Worm (Caenorhabditis elegans) whole organism, L3 larva: Measurements from ENCODE around the gene srx-112.
"Not testable (repeated sequence)": the region's sequence is repeated elsewhere in the genome, so short reads cannot be mapped to it uniquely, and the experiment has no call there.

Source experiments
- R02D3.7 ChIP-seq: fragments of 150-350 bp; optimal IDR thresholded peaks from 2 replicates; lab custom pipeline; 2014; ENCODE audit warnings: missing biosample characterization, missing genetic modification characterization
- ZK546.5 ChIP-seq: sonication (generic microtip); optimal IDR thresholded peaks from 2 replicates; lab custom pipeline; 2017; ENCODE audit warnings: missing biosample characterization, missing genetic modification characterization
- aly-2 ChIP-seq: fragments of 150-350 bp; optimal IDR thresholded peaks from 2 replicates; lab custom pipeline; 2014; ENCODE audit warnings: missing biosample characterization, missing genetic modification characterization
- ama-1 ChIP-seq: fragments of 150-350 bp; optimal IDR thresholded peaks from 2 replicates; lab custom pipeline; 2018
- ceh-16 ChIP-seq: sonication (generic microtip); optimal IDR thresholded peaks from 2 replicates; lab custom pipeline; 2017; ENCODE audit warnings: missing biosample characterization, missing genetic modification characterization
- ceh-28 ChIP-seq: fragments of 150-350 bp; optimal IDR thresholded peaks from 2 replicates; lab custom pipeline; 2014; ENCODE audit warnings: missing biosample characterization, missing genetic modification reagents, missing genetic modification characterization
- ceh-82 ChIP-seq: fragments of 150-350 bp; optimal IDR thresholded peaks from 2 replicates; lab custom pipeline; 2014; ENCODE audit warnings: missing biosample characterization, missing genetic modification characterization
- ceh-9 ChIP-seq: sonication (generic microtip); optimal IDR thresholded peaks from 2 replicates; lab custom pipeline; 2018; ENCODE audit warnings: missing biosample characterization, missing genetic modification characterization
- daf-12 ChIP-seq: fragments of 150-350 bp; optimal IDR thresholded peaks from 2 replicates; lab custom pipeline; 2014; ENCODE audit warnings: missing biosample characterization, missing genetic modification reagents, missing genetic modification characterization
- egl-27 ChIP-seq: sonication (generic microtip); optimal IDR thresholded peaks from 4 replicates; lab custom pipeline; 2017; ENCODE audit warnings: missing biosample characterization, missing genetic modification reagents, missing genetic modification characterization
- egl-5 ChIP-seq: fragments of 150-350 bp; optimal IDR thresholded peaks from 2 replicates; lab custom pipeline; 2017; ENCODE audit warnings: missing biosample characterization, missing genetic modification reagents, missing genetic modification characterization, inconsistent platforms
- elt-2 ChIP-seq: sonication (generic microtip); optimal IDR thresholded peaks from 2 replicates; lab custom pipeline; 2016; ENCODE audit warnings: missing genetic modification reagents, mild to moderate bottlenecking, missing genetic modification characterization, missing compliant biosample characterization
- elt-3 ChIP-seq, 3 experiments: fragments of 150-350 bp in 1 of 3; sonication (generic microtip) in 2 of 3; optimal IDR thresholded peaks; 2 replicates in 2 of 3; 4 replicates in 1 of 3; lab custom pipeline; 2014 to 2017; ENCODE audit warnings: missing biosample characterization in 3 of 3, missing genetic modification characterization in 3 of 3
- eor-1 ChIP-seq, 2 experiments: fragments of 150-350 bp; optimal IDR thresholded peaks; 2 replicates each; lab custom pipeline; 2014 to 2018; ENCODE audit warnings: missing biosample characterization in 2 of 2, missing genetic modification characterization in 2 of 2
- fkh-2 ChIP-seq: fragments of 150-350 bp; optimal IDR thresholded peaks from 2 replicates; lab custom pipeline; 2014; ENCODE audit warnings: missing biosample characterization, missing genetic modification reagents, missing genetic modification characterization
- fos-1 ChIP-seq: fragments of 150-350 bp; optimal IDR thresholded peaks from 2 replicates; lab custom pipeline; 2014; ENCODE audit warnings: missing biosample characterization, missing genetic modification characterization
- hmg-11 ChIP-seq: sonication (generic microtip); optimal IDR thresholded peaks from 2 replicates; lab custom pipeline; 2016; ENCODE audit warnings: missing genetic modification characterization, missing compliant biosample characterization
- jun-1 ChIP-seq: fragments of 150-350 bp; optimal IDR thresholded peaks from 2 replicates; lab custom pipeline; 2014; ENCODE audit warnings: missing biosample characterization, missing genetic modification reagents, missing genetic modification characterization
- lin-15B ChIP-seq: fragments of 150-350 bp; optimal IDR thresholded peaks from 2 replicates; lab custom pipeline; 2014; ENCODE audit warnings: missing biosample characterization, missing genetic modification characterization
- lsy-12 ChIP-seq: sonication (generic microtip); optimal IDR thresholded peaks from 2 replicates; lab custom pipeline; 2016; ENCODE audit warnings: mild to moderate bottlenecking, missing genetic modification characterization, missing compliant biosample characterization
- mml-1 ChIP-seq: fragments of 150-350 bp; sonication (generic microtip); optimal IDR thresholded peaks from 3 replicates; lab custom pipeline; 2014; ENCODE audit warnings: missing biosample characterization, missing genetic modification characterization
- nfya-1 ChIP-seq: sonication (generic microtip); optimal IDR thresholded peaks from 2 replicates; lab custom pipeline; 2017; ENCODE audit warnings: missing genetic modification characterization, mild to moderate bottlenecking, missing compliant biosample characterization, antibody characterized with exemption, moderate library complexity; ENCODE audit not compliant: insufficient read depth
- nhr-12 ChIP-seq: fragments of 150-350 bp; optimal IDR thresholded peaks from 2 replicates; lab custom pipeline; 2014; ENCODE audit warnings: missing biosample characterization, missing genetic modification characterization
- nhr-237 ChIP-seq: fragments of 150-350 bp; optimal IDR thresholded peaks from 2 replicates; lab custom pipeline; 2014; ENCODE audit warnings: missing biosample characterization, missing genetic modification characterization
- nhr-25 ChIP-seq: sonication (generic microtip); optimal IDR thresholded peaks from 2 replicates; lab custom pipeline; 2017; ENCODE audit warnings: missing biosample characterization, missing genetic modification characterization
- nhr-28 ChIP-seq: fragments of 150-350 bp; optimal IDR thresholded peaks from 2 replicates; lab custom pipeline; 2014; ENCODE audit warnings: missing biosample characterization, missing genetic modification characterization
- nhr-67 ChIP-seq: fragments of 150-350 bp; optimal IDR thresholded peaks from 2 replicates; lab custom pipeline; 2014; ENCODE audit warnings: missing biosample characterization, missing genetic modification characterization
- nhr-77 ChIP-seq: fragments of 150-350 bp; optimal IDR thresholded peaks from 2 replicates; lab custom pipeline; 2014; ENCODE audit warnings: missing biosample characterization, missing genetic modification characterization
- pha-4 ChIP-seq: fragments of 150-350 bp; optimal IDR thresholded peaks from 2 replicates; lab custom pipeline; 2014; ENCODE audit warnings: missing biosample characterization, missing genetic modification reagents, missing genetic modification characterization
- pqm-1 ChIP-seq: fragments of 150-350 bp; optimal IDR thresholded peaks from 2 replicates; lab custom pipeline; 2017; ENCODE audit warnings: missing biosample characterization, missing genetic modification characterization, inconsistent platforms
- skn-1 ChIP-seq: fragments of 150-350 bp; optimal IDR thresholded peaks from 2 replicates; lab custom pipeline; 2014; ENCODE audit warnings: missing biosample characterization, missing genetic modification characterization
- snpc-4 ChIP-seq: fragments of 150-350 bp; optimal IDR thresholded peaks from 2 replicates; lab custom pipeline; 2014; ENCODE audit warnings: missing biosample characterization, missing genetic modification characterization
- tbx-2 ChIP-seq: sonication (generic microtip); optimal IDR thresholded peaks from 2 replicates; lab custom pipeline; 2016; ENCODE audit warnings: mild to moderate bottlenecking, missing genetic modification characterization, missing compliant biosample characterization
- unc-39 ChIP-seq: sonication (generic microtip); optimal IDR thresholded peaks from 4 replicates; lab custom pipeline; 2017; ENCODE audit warnings: missing biosample characterization, missing genetic modification characterization
- zag-1 ChIP-seq: fragments of 150-350 bp; optimal IDR thresholded peaks from 2 replicates; lab custom pipeline; 2014; ENCODE audit warnings: missing biosample characterization, missing genetic modification characterization
- ztf-11 ChIP-seq: fragments of 150-350 bp; optimal IDR thresholded peaks from 2 replicates; lab custom pipeline; 2014; ENCODE audit warnings: missing biosample characterization, missing genetic modification characterization
- ztf-4 ChIP-seq: fragments of 150-350 bp; optimal IDR thresholded peaks from 2 replicates; lab custom pipeline; 2014; ENCODE audit warnings: missing biosample characterization, missing genetic modification characterization

Gene srx-112

DNA sequence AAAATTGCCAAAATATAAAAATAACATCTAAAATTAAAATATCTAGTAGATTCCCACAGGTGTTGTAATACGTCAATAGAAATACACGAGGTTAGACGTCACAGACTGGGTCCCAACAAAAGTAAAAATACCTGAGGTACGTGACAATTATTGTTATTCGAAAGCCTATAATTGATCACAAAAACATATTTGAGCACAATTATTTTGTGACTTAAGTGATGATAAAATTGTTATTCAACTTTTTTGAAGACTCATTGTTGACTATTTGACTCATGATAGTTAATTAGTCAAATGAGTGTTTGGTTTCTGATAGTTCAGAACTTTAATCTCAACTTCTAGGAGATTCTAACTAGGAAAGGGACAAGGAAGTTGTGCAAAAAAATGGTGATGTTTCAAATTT, 13.4 kb upstream of the srx-112 start:
- no peak for TF ChIP-seq fkh-2 (tag; lab: Kevin White, UChicago)
- no peak for TF ChIP-seq hmg-11 (tag; lab: Kevin White, UChicago)
- no peak for TF ChIP-seq nhr-67 (tag; lab: Kevin White, UChicago)

ce11 chrII:3775719-3776118, 11.3 kb upstream of the srx-112 start, which contains the start of gene T24E12.3:
Gene T24E12.3 (plus strand): TSS chrII:3776019.
- no peak for TF ChIP-seq skn-1 (tag; lab: Kevin White, UChicago)
- TF ChIP-seq aly-2, result no peak
- no peak for TF ChIP-seq nhr-12 (tag; lab: Kevin White, UChicago)
- no peak for TF ChIP-seq ztf-4 (tag; lab: Kevin White, UChicago)
- TF ChIP-seq elt-2 (tag; lab: Kevin White, UChicago), result no peak
- TF ChIP-seq pqm-1 (tag; lab: Kevin White, UChicago), result no peak
- TF ChIP-seq hmg-11 (tag; lab: Kevin White, UChicago), result no peak
- TF ChIP-seq nfya-1 (tag; lab: Kevin White, UChicago), result no peak
- TF ChIP-seq nhr-25 (tag; lab: Kevin White, UChicago), result no peak
- TF ChIP-seq ceh-28 (tag; lab: Kevin White, UChicago), result no peak
- TF ChIP-seq ama-1, result no peak
- TF ChIP-seq ceh-9 (tag; lab: Kevin White, UChicago), result no peak
- no peak for TF ChIP-seq ZK546.5 (tag; lab: Kevin White, UChicago)
- TF ChIP-seq pha-4 (tag; lab: Kevin White, UChicago), result no peak
- no peak for TF ChIP-seq zag-1 (tag; lab: Kevin White, UChicago)
- no peak for TF ChIP-seq ceh-82 (tag; lab: Kevin White, UChicago)
- no peak for TF ChIP-seq daf-12
- TF ChIP-seq nhr-237, result no peak
- TF ChIP-seq lsy-12 (tag; lab: Kevin White, UChicago), result no peak

DNA sequence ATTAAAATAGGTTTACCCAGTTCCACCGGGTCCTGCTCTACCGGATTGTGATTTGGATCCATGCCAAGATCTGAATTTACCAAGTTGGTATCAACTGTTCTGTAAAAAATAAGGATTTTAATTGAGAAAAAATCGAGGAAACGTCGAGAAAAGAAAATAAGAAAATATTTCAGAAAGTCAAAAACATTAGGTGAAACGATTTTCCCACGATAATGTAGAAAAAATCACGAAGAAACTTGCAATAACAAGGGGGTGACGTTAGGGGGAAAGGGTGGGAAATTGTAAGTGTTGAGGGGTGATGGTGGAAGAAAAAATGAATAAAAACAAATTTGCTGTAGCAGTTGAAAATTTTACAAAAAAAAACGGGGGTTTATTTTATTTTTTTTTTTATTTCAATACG, 8.7 kb upstream of the srx-112 start, which contains the start of gene T24E12.10:
TSS of gene T24E12.10 (minus strand) at position 101 of the 400 bp plus-strand sequence.
- TF ChIP-seq nhr-28 (no peak), hmg-11 (tag; lab: Kevin White, UChicago) (no peak), ztf-4 (tag; lab: Kevin White, UChicago) (no peak), nhr-77 (tag; lab: Kevin White, UChicago) (no peak), fkh-2 (tag; lab: Kevin White, UChicago) (no peak), daf-12 (no peak), fos-1 (no peak), unc-39 (tag; lab: Kevin White, UChicago) (no peak), snpc-4 (tag; lab: Kevin White, UChicago) (no peak), ceh-9 (tag; lab: Kevin White, UChicago) (no peak), zag-1 (tag; lab: Kevin White, UChicago) (no peak), nhr-12 (tag; lab: Kevin White, UChicago) (no peak)

DNA sequence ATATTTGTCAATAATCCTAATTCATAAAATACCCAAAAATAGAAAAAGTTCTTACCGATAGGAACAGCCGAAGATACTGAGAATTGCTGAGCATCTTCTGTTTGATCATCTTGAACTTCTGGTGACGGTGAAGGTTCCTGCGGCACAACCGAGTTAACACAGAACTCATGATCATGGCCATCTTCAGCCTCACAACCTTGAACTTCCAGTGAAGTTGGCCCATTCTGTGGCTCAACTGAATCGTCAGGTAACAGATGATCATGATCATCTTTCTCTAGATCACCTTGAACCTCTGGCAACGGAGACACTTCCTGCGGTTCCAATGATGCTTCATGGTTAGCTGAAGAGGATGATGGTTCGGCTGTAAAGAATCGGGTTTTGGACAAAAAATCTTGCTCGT, 7.3 kb upstream of the srx-112 start:
- TF ChIP-seq nhr-12 (tag; lab: Kevin White, UChicago) (no peak), lin-15B (tag; lab: Kevin White, UChicago) (no peak), unc-39 (tag; lab: Kevin White, UChicago) (no peak), egl-27 (tag; lab: Kevin White, UChicago) (no peak), nhr-28 (no peak), ceh-16 (tag; lab: Kevin White, UChicago) (no peak), R02D3.7 (no peak), aly-2 (no peak), jun-1 (tag; lab: Kevin White, UChicago) (no peak), egl-5 (tag; lab: Kevin White, UChicago) (no peak)

- TF ChIP-seq lin-15B, ceh-16, pqm-1 (tag; lab: Kevin White, UChicago): not testable (repeated sequence)
These were observed 2.8 kb downstream of the srx-112 start, which contains the start of gene T24E12.6 for ce11 chrII:3761599-3761998. Gene T24E12.6 (minus strand): TSS chrII:3761699.

DNA sequence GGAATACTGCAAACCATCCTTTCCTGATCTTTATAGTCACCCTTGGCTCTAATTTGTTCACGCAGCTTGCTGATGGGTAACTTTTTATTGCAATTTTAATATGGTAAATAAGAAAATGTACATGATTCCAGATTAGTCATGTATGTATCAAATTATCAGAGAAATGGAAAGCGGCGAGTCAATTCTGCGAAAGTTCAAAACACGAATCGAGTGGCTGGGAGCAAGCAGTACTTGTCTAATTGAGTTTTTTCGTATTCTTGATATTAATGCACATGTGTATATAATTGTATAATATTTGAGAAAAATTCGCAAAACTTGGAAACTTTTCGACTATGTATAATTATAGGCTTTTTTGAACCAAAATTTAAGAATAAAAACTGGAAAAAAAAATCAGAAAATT, 5.4 kb downstream of the srx-112 start, which contains the start of gene T24E12.12:
TSS of gene T24E12.12 (plus strand) at position 281 of the 400 bp plus-strand sequence.
- TF ChIP-seq egl-27 (tag; lab: Kevin White, UChicago) (no peak), elt-3 (tag; optimal IDR thresholded peaks at IDR 0.05; lab: Kevin White, UChicago) (no peak), unc-39 (tag; lab: Kevin White, UChicago) (no peak), elt-2 (tag; lab: Kevin White, UChicago) (no peak), nhr-25 (tag; lab: Kevin White, UChicago) (no peak), eor-1 (tag; optimal IDR thresholded peaks at IDR 0.05; lab: Kevin White, UChicago) (no peak), fos-1 (no peak), nhr-12 (tag; lab: Kevin White, UChicago) (no peak), jun-1 (tag; lab: Kevin White, UChicago) (no peak), aly-2 (no peak), ztf-11 (tag; lab: Kevin White, UChicago) (no peak), tbx-2 (tag; lab: Kevin White, UChicago) (no peak), ztf-4 (tag; lab: Kevin White, UChicago) (no peak), ceh-28 (tag; lab: Kevin White, UChicago) (no peak), mml-1 (no peak), nhr-77 (tag; lab: Kevin White, UChicago) (no peak), ZK546.5 (tag; lab: Kevin White, UChicago) (no peak)
